Fruit fly (Drosophila melanogaster): Measurements from ENCODE around the gene Gfat1.

The Gfat1 gene

dm6 chr3R:4130281-4130863, 4.1 kb downstream of the Gfat1 start (continued):
- TF ChIP-seq gro (GFP tag; optimal IDR thresholded peaks at IDR 0.05), result peak; percentile 22
- TF ChIP-seq CG13894 (tag; optimal IDR thresholded peaks at IDR 0.05), result peak; percentile 18
- TF ChIP-seq CG2199 (GFP tag; IDR thresholded peaks at IDR 0.05), result 0 out of 3 replicates have a peak, but pooled peaks have one; percentile 13
- peak; percentile 60; the same call in 2 of the 3 replicates for TF ChIP-seq Dbx (GFP tag; IDR thresholded peaks at IDR 0.05)
- TF ChIP-seq Bgb (GFP tag; IDR thresholded peaks at IDR 0.05; ENCODE audit: partially characterized antibody), result peak; percentile 48; the same call in 1 of the 2 replicates
- TF ChIP-seq Med (GFP tag), result peak; percentile 76
- TF ChIP-seq chm (GFP tag; IDR thresholded peaks at IDR 0.05), result no peak
- peak; percentile 17 for TF ChIP-seq cwo (GFP tag; optimal IDR thresholded peaks at IDR 0.05)
- peak; percentile 23; the same call in 1 of the 3 replicates for TF ChIP-seq HLH4C (GFP tag; IDR thresholded peaks at IDR 0.05; ENCODE audit: partially characterized antibody)
- no peak for TF ChIP-seq tio (GFP tag; optimal IDR thresholded peaks at IDR 0.05)
- no peak for TF ChIP-seq CG1647 (GFP tag; optimal IDR thresholded peaks at IDR 0.05)
- TF ChIP-seq CG7372 (GFP tag; IDR thresholded peaks at IDR 0.05), result 0 out of 2 replicates have a peak, but pooled peaks have one; percentile 14
- TF ChIP-seq Trl (optimal IDR thresholded peaks at IDR 0.05), result peak; percentile 42 to 49
- TF ChIP-seq Trl (GFP tag; optimal IDR thresholded peaks at IDR 0.05), result no peak
- peak; percentile 7 for TF ChIP-seq CG13624 (GFP tag; optimal IDR thresholded peaks at IDR 0.05)
- peak; percentile 28 for TF ChIP-seq sens (GFP tag)
- TF ChIP-seq CG3163 (GFP tag; optimal IDR thresholded peaks at IDR 0.05), result peak; percentile 96
- TF ChIP-seq CG17328 (GFP tag; IDR thresholded peaks at IDR 0.05), result 0 out of 2 replicates have a peak, but pooled peaks have one; percentile 28
- peak; percentile 23 for TF ChIP-seq HmgZ (tag; optimal IDR thresholded peaks at IDR 0.05)
- no peak for TF ChIP-seq CG17361 (GFP tag; IDR thresholded peaks at IDR 0.05)
- peak; percentile 60; the same call in 1 of the 2 replicates for TF ChIP-seq Adf1 (GFP tag; IDR thresholded peaks at IDR 0.05)
- TF ChIP-seq unpg (GFP tag; optimal IDR thresholded peaks at IDR 0.05), result no peak
- TF ChIP-seq insv (GFP tag; optimal IDR thresholded peaks at IDR 0.05), result no peak
- no peak for TF ChIP-seq slbo (GFP tag; IDR thresholded peaks at IDR 0.05)
- no peak for TF ChIP-seq Sry-δ (GFP tag; optimal IDR thresholded peaks at IDR 0.05)
- TF ChIP-seq Bteb2 (GFP tag; optimal IDR thresholded peaks at IDR 0.05), result no peak
- TF ChIP-seq sug (tag; optimal IDR thresholded peaks at IDR 0.05), result peak; percentile 3
- TF ChIP-seq CG10209 (GFP tag; optimal IDR thresholded peaks at IDR 0.05), result no peak
- no peak for TF ChIP-seq GATAe (GFP tag; conservative IDR thresholded peaks at IDR 0.05)
- TF ChIP-seq Lhr (GFP tag; optimal IDR thresholded peaks at IDR 0.05), result no peak
- peak; percentile 73 for TF ChIP-seq CG10543 (GFP tag; optimal IDR thresholded peaks at IDR 0.05)
- 0 out of 3 replicates have a peak, but pooled peaks have one; percentile 21 for TF ChIP-seq CG14860 (GFP tag; IDR thresholded peaks at IDR 0.05; ENCODE audit: partially characterized antibody)
- TF ChIP-seq Eip74EF (GFP tag; optimal IDR thresholded peaks at IDR 0.05), result no peak
- peak; percentile 44 for TF ChIP-seq kni (GFP tag; optimal IDR thresholded peaks at IDR 0.05)
- TF ChIP-seq hkb (optimal IDR thresholded peaks at IDR 0.05), result no peak
- peak; percentile 37; the same call in 1 of the 2 replicates for TF ChIP-seq hkb (GFP tag; IDR thresholded peaks at IDR 0.05)
- no peak for TF ChIP-seq CG9817 (tag; optimal IDR thresholded peaks at IDR 0.05)
- no peak for TF ChIP-seq CG8290 (GFP tag; optimal IDR thresholded peaks at IDR 0.05)
- peak in 1 of 2 experiments; percentile 65 for TF ChIP-seq CG8290 (tag; optimal IDR thresholded peaks at IDR 0.05)
- TF ChIP-seq CG2875 (GFP tag; optimal IDR thresholded peaks at IDR 0.05), result no peak
- 0 out of 4 replicates have a peak, but pooled peaks have one; percentile 75 for TF ChIP-seq chinmo (GFP tag; IDR thresholded peaks at IDR 0.05; ENCODE audit: partially characterized antibody)
- peak; percentile 11; the same call in 1 of the 2 replicates for TF ChIP-seq amos (GFP tag; IDR thresholded peaks at IDR 0.05; ENCODE audit: partially characterized antibody)
- no peak for TF ChIP-seq vvl (GFP tag; IDR thresholded peaks at IDR 0.05)
- TF ChIP-seq mld (GFP tag; IDR thresholded peaks at IDR 0.05; ENCODE audit: partially characterized antibody), result 0 out of 3 replicates have a peak, but pooled peaks have one; percentile 36
- peak; percentile 85 for TF ChIP-seq CG12769 (tag; optimal IDR thresholded peaks at IDR 0.05)
- TF ChIP-seq Awh (GFP tag; IDR thresholded peaks at IDR 0.05), result peak; percentile 34; the same call in 1 of the 2 replicates
- peak; percentile 52 for TF ChIP-seq nom (GFP tag; optimal IDR thresholded peaks at IDR 0.05)
